Worm (Caenorhabditis elegans) whole organism, L2 larva: ENCODE data around the gene srd-8.

Source experiments
- ceh-82 ChIP-seq: fragments of 150-350 bp; optimal IDR thresholded peaks from 2 replicates; lab custom pipeline; 2014; ENCODE audit warnings: missing biosample characterization, missing genetic modification characterization
- elt-3 ChIP-seq: sonication (generic microtip); optimal IDR thresholded peaks from 2 replicates; lab custom pipeline; 2017; ENCODE audit warnings: missing biosample characterization, missing genetic modification characterization
- nhr-10 ChIP-seq: sonication (generic microtip); optimal IDR thresholded peaks from 2 replicates; lab custom pipeline; 2017; ENCODE audit warnings: missing biosample characterization, missing genetic modification characterization
- nhr-6 ChIP-seq: fragments of 150-350 bp; optimal IDR thresholded peaks from 2 replicates; lab custom pipeline; 2014; ENCODE audit warnings: missing biosample characterization, missing genetic modification characterization
- peb-1 ChIP-seq: fragments of 150-350 bp; optimal IDR thresholded peaks from 2 replicates; lab custom pipeline; 2014; ENCODE audit warnings: missing biosample characterization, missing genetic modification characterization
- skn-1 ChIP-seq: sonication (generic microtip); optimal IDR thresholded peaks from 2 replicates; lab custom pipeline; 2017; ENCODE audit warnings: missing biosample characterization, missing genetic modification characterization

DNA sequence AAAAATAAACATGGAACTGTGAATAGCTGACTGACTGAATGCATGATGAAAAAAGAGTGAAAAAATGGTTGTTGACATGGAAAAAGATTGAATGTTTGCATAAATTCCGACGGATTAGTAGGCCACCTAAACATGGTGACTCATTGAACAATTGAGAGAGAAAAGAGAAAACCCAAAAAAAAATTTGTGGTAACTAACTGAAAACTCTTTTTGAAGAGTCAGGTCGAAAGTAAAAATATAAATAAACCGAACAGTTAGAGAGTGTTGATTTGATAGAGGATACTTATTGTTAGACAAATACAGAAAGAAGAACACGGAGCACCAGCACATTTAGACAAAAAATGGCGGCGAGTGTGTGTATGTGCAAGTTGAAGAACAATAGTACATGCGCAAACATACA is 25.9 kb upstream of the srd-8 start:
- TF ChIP-seq peb-1 (tag; lab: Kevin White, UChicago): no peak
- TF ChIP-seq nhr-10 (tag; lab: Kevin White, UChicago): no peak
- TF ChIP-seq skn-1 (tag; lab: Kevin White, UChicago): no peak
- TF ChIP-seq ceh-82 (tag; lab: Kevin White, UChicago): no peak
- TF ChIP-seq elt-3 (tag; lab: Kevin White, UChicago): no peak
- no peak for TF ChIP-seq nhr-6 (tag; lab: Kevin White, UChicago)
